Worm (Caenorhabditis elegans) whole organism, midembryonic: ENCODE measurements around the gene flp-34.

ENCODE experiments used
- T22C8.4 ChIP-seq: fragments of 200-800 bp; sonication (Bioruptor generic); IDR thresholded peaks from 2 replicates; pipeline ENCODE4 v1.3.6; 2022; ENCODE audit warnings: missing genetic modification characterization, missing compliant biosample characterization
- cog-1 ChIP-seq: sonication (generic microtip); optimal IDR thresholded peaks from 2 replicates; lab custom pipeline; 2016; ENCODE audit warnings: missing genetic modification characterization, missing compliant biosample characterization
- flt-1 ChIP-seq: fragments of 200-800 bp; sonication (Bioruptor generic); IDR thresholded peaks from 2 replicates; pipeline ENCODE4 v1.3.6; 2022; ENCODE audit warnings: missing genetic modification characterization, missing compliant biosample characterization
- klf-2 ChIP-seq: fragments of 200-800 bp; sonication (Bioruptor generic); conservative IDR thresholded peaks from 2 replicates; pipeline ENCODE4 v1.3.6; 2022; ENCODE audit warnings: missing genetic modification reagents, missing genetic modification characterization, missing compliant biosample characterization
- med-1 ChIP-seq: sonication (generic microtip); optimal IDR thresholded peaks from 2 replicates; lab custom pipeline; 2017; ENCODE audit warnings: missing genetic modification characterization, mild to moderate bottlenecking, missing compliant biosample characterization, antibody characterized with exemption, missing genetic modification reagents; ENCODE audit not compliant: insufficient read depth
- ref-1 ChIP-seq: fragments of 200-800 bp; sonication (Bioruptor generic); conservative IDR thresholded peaks from 2 replicates; pipeline ENCODE4 v1.3.6; 2022; ENCODE audit warnings: missing genetic modification reagents, missing genetic modification characterization, missing compliant biosample characterization
- tab-1 ChIP-seq: fragments of 200-800 bp; sonication (Bioruptor generic); IDR thresholded peaks from 2 replicates; pipeline ENCODE4 v1.3.6; 2022; ENCODE audit warnings: missing genetic modification characterization, missing compliant biosample characterization
- ztf-23 ChIP-seq: fragments of 200-800 bp; sonication (Bioruptor generic); IDR thresholded peaks from 2 replicates; pipeline ENCODE4 v1.3.6; 2022; ENCODE audit warnings: missing genetic modification reagents, missing genetic modification characterization, missing compliant biosample characterization
- ztf-29 ChIP-seq: fragments of 200-800 bp; sonication (Bioruptor generic); IDR thresholded peaks from 2 replicates; pipeline ENCODE4 v1.3.6; 2022; ENCODE audit warnings: missing genetic modification reagents, missing genetic modification characterization, missing compliant biosample characterization

DNA sequence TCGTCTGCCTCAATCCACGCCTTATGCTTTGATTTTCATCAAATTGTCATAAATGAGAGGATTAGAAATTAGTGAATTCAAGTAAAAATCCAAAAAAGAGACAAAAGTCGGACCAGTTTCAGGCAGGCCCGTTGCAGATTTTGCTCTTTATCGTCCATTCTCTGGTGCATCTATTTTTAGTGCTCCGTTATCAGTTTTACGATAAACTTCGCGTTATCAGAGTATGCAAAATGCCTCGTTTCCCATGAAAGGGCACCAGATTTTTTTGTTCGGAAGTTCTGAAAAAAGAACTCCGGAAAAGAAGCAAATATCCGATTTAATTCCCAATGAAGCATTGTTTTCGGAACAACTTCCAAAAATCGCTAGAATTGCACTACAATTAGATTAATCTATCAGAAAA, 27.3 kb downstream of the flp-34 start:
- TF ChIP-seq flt-1 (no peak), ztf-23 (no peak), ztf-29 (no peak), tab-1 (GFP tag; lab: Robert Waterston, UW) (no peak), med-1 (no peak), T22C8.4 (no peak), klf-2 (no peak), ref-1 (GFP tag; lab: Robert Waterston, UW) (no peak), cog-1 (tag; lab: Kevin White, UChicago) (no peak)
